Fruit fly (Drosophila melanogaster): Measurements from ENCODE around the gene RpL3.

The RpL3 gene

dm6 chr3R:11236041-11236440, 14.3 kb downstream of the RpL3 start, which contains the start of gene CG31441 (continued):
- no peak for TF ChIP-seq CG7271 (tag; optimal IDR thresholded peaks at IDR 0.05)
- peak; percentile 85 for TF ChIP-seq MBD-R2 (GFP tag; IDR thresholded peaks at IDR 0.05)
- no peak; the same call in 2 of the 3 replicates for TF ChIP-seq zen2 (GFP tag; IDR thresholded peaks at IDR 0.05; ENCODE audit: partially characterized antibody)

- TF ChIP-seq CG17186 (GFP tag; optimal IDR thresholded peaks at IDR 0.05) = no peak
- TF ChIP-seq HLHmδ (GFP tag; optimal IDR thresholded peaks at IDR 0.05) = no peak
- TF ChIP-seq odd (GFP tag; optimal IDR thresholded peaks at IDR 0.05) = no peak
- TF ChIP-seq stwl (tag; optimal IDR thresholded peaks at IDR 0.05) = peak; percentile 48
- TF ChIP-seq ssp (GFP tag; IDR thresholded peaks at IDR 0.05) = no peak
- TF ChIP-seq MESR4 (GFP tag; optimal IDR thresholded peaks at IDR 0.05) = peak; percentile 83
- peak; percentile 32; the same call in 1 of the 2 replicates for TF ChIP-seq onecut (GFP tag; IDR thresholded peaks at IDR 0.05)
- no peak for TF ChIP-seq lola (GFP tag; optimal IDR thresholded peaks at IDR 0.05)
- no peak for TF ChIP-seq Sox102F (GFP tag; optimal IDR thresholded peaks at IDR 0.05)
- no peak for TF ChIP-seq bigmax (GFP tag; optimal IDR thresholded peaks at IDR 0.05)
- TF ChIP-seq TFAM (GFP tag; optimal IDR thresholded peaks at IDR 0.05) = no peak
- no peak for TF ChIP-seq danr (GFP tag; IDR thresholded peaks at IDR 0.05)
- no peak for TF ChIP-seq CG11398 (GFP tag; optimal IDR thresholded peaks at IDR 0.05)
- no peak for TF ChIP-seq Lhr (GFP tag; optimal IDR thresholded peaks at IDR 0.05)
- TF ChIP-seq CG34422 (GFP tag; IDR thresholded peaks at IDR 0.05) = peak; percentile 54; the same call in 1 of the 3 replicates
- TF ChIP-seq ind (GFP tag; optimal IDR thresholded peaks at IDR 0.05) = no peak
- peak; percentile 16 for TF ChIP-seq gfzf (GFP tag; optimal IDR thresholded peaks at IDR 0.05)
- peak; percentile 98 for TF ChIP-seq D19A (tag; optimal IDR thresholded peaks at IDR 0.05)
- TF ChIP-seq ab (GFP tag; optimal IDR thresholded peaks at IDR 0.05) = no peak
- TF ChIP-seq row (GFP tag; IDR thresholded peaks at IDR 0.05) = no peak
- TF ChIP-seq CG31224 (GFP tag; IDR thresholded peaks at IDR 0.05) = no peak
- no peak for TF ChIP-seq ato (GFP tag; IDR thresholded peaks at IDR 0.05; ENCODE audit: partially characterized antibody)
- peak; percentile 31 for TF ChIP-seq CG1603 (tag; optimal IDR thresholded peaks at IDR 0.05)
- TF ChIP-seq HHEX (GFP tag; optimal IDR thresholded peaks at IDR 0.05) = no peak
- no peak for TF ChIP-seq CG6683 (GFP tag; optimal IDR thresholded peaks at IDR 0.05)
- no peak for TF ChIP-seq h (optimal IDR thresholded peaks at IDR 0.05)
- no peak for TF ChIP-seq slbo (GFP tag; IDR thresholded peaks at IDR 0.05)
- TF ChIP-seq CG2875 (GFP tag; optimal IDR thresholded peaks at IDR 0.05) = no peak
- no peak for TF ChIP-seq Rx (GFP tag; IDR thresholded peaks at IDR 0.05)
- no peak; the same call in 2 of the 3 replicates for TF ChIP-seq CG16813 (GFP tag; IDR thresholded peaks at IDR 0.05; ENCODE audit: partially characterized antibody)
- no peak for TF ChIP-seq wek (GFP tag; optimal IDR thresholded peaks at IDR 0.05)
- no peak for TF ChIP-seq nerfin-2 (GFP tag; IDR thresholded peaks at IDR 0.05; ENCODE audit: partially characterized antibody)
- TF ChIP-seq MTF-1 (GFP tag; optimal IDR thresholded peaks at IDR 0.05; ENCODE audit: borderline replicate concordance) = no peak
- TF ChIP-seq tgo (GFP tag; IDR thresholded peaks at IDR 0.05) = no peak
- no peak for TF ChIP-seq ems (GFP tag; optimal IDR thresholded peaks at IDR 0.05)
- no peak for TF ChIP-seq CG12104 (GFP tag; optimal IDR thresholded peaks at IDR 0.05)
- peak in 1 of 2 experiments; percentile 9 for TF ChIP-seq Pdp1 (GFP tag; optimal IDR thresholded peaks at IDR 0.05)
- TF ChIP-seq BEAF-32 (GFP tag; optimal IDR thresholded peaks at IDR 0.05) = peak; percentile 23
- peak; percentile 91 for TF ChIP-seq Dp (GFP tag; optimal IDR thresholded peaks at IDR 0.05)
- TF ChIP-seq CG3065 (GFP tag; optimal IDR thresholded peaks at IDR 0.05) = no peak
- no peak for TF ChIP-seq Optix (GFP tag; IDR thresholded peaks at IDR 0.05)
- peak; percentile 85 for TF ChIP-seq MBD-R2 (GFP tag; IDR thresholded peaks at IDR 0.05)
- TF ChIP-seq crp (GFP tag; optimal IDR thresholded peaks at IDR 0.05) = peak in 1 of 2 experiments; percentile 49
- TF ChIP-seq bbx (GFP tag; IDR thresholded peaks at IDR 0.05; ENCODE audit: partially characterized antibody) = peak; percentile 19; the same call in 1 of the 2 replicates
- TF ChIP-seq dm (GFP tag; optimal IDR thresholded peaks at IDR 0.05) = peak; percentile 23
- no peak for TF ChIP-seq maf-S (GFP tag; optimal IDR thresholded peaks at IDR 0.05)
Observed at dm6 chr3R:11237598-11237997, 15.9 kb downstream of the RpL3 start, which contains the start of gene CG31388. TSS of gene CG31388 (plus strand) at chr3R:11237815.
